Worm (Caenorhabditis elegans): Measurements from ENCODE around the gene nlp-2.

DNA sequence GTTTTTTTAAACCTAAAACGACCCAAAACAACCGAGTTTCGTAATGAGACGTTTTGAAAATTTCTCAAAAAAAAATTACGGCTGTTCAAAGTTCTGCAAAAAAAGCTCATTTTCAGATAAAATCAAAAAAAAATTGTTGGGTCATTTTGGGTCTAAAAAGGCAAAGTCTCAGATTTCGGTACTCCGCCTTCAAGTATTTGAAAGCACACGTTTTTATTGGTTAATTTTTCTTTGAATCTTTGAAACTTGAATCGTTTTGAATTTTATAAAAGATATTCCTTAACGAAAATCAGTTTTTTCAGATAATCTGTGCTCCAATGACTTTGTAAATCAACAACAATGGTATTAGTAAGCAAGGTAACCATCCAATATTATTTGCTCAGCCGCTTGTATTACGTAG is 41.8 kb downstream of the nlp-2 start, which contains the start of gene hum-6:
- TF ChIP-seq mdl-1 (tag; optimal IDR thresholded peaks at IDR 0.05): no peak
- TF ChIP-seq nhr-77 (tag; optimal IDR thresholded peaks at IDR 0.05): no peak
- no peak for TF ChIP-seq nhr-237 (tag; optimal IDR thresholded peaks at IDR 0.05)
- TF ChIP-seq ztf-11 (tag; optimal IDR thresholded peaks at IDR 0.05): no peak
- TF ChIP-seq egl-5 (tag; optimal IDR thresholded peaks at IDR 0.05): no peak
- no peak for TF ChIP-seq lin-15B (tag; optimal IDR thresholded peaks at IDR 0.05)
- no peak for TF ChIP-seq skn-1 (tag; optimal IDR thresholded peaks at IDR 0.05)
- no peak for TF ChIP-seq ztf-4 (tag; optimal IDR thresholded peaks at IDR 0.05)
- TF ChIP-seq ceh-9 (tag; optimal IDR thresholded peaks at IDR 0.05): no peak
- no peak for TF ChIP-seq snpc-4 (tag; optimal IDR thresholded peaks at IDR 0.05)

Data from whole organism, L3 larva.